Worm (Caenorhabditis elegans) whole organism, L3 larva: ENCODE measurements around the gene T04H1.12.

Experiments
- ceh-82 ChIP-seq: fragments of 150-350 bp; optimal IDR thresholded peaks from 2 replicates; lab custom pipeline; 2014; ENCODE audit warnings: missing biosample characterization, missing genetic modification characterization
- elt-3 ChIP-seq, 3 experiments: fragments of 150-350 bp in 1 of 3; sonication (generic microtip) in 2 of 3; optimal IDR thresholded peaks; 2 replicates in 2 of 3; 4 replicates in 1 of 3; lab custom pipeline; 2014 to 2017; ENCODE audit warnings: missing biosample characterization in 3 of 3, missing genetic modification characterization in 3 of 3
- fkh-10 ChIP-seq: sonication (generic microtip); optimal IDR thresholded peaks from 2 replicates; lab custom pipeline; 2017; ENCODE audit warnings: missing biosample characterization, missing genetic modification reagents, missing genetic modification characterization
- lin-39 ChIP-seq: fragments of 150-350 bp; optimal IDR thresholded peaks from 2 replicates; lab custom pipeline; 2018; ENCODE audit warnings: missing biosample characterization, missing genetic modification reagents, missing genetic modification characterization
- nhr-28 ChIP-seq: fragments of 150-350 bp; optimal IDR thresholded peaks from 2 replicates; lab custom pipeline; 2014; ENCODE audit warnings: missing biosample characterization, missing genetic modification characterization

ce11 chrV:12245777-12246452 lies 9.5 kb upstream of the T04H1.12 start:
- TF ChIP-seq ceh-82 (tag; lab: Kevin White, UChicago) (no peak), nhr-28 (tag; lab: Kevin White, UChicago) (no peak), fkh-10 (GFP tag; lab: Kevin White, UChicago) (no peak), lin-39 (tag; lab: Kevin White, UChicago) (no peak), elt-3 (tag; optimal IDR thresholded peaks at IDR 0.05; lab: Kevin White, UChicago) (no peak)
